Worm (Caenorhabditis elegans) whole organism, young adult: ENCODE results near the gene H01G02.4.

Experiments
- B0261.1 ChIP-seq: sonication (generic microtip); optimal IDR thresholded peaks from 2 replicates; lab custom pipeline; 2016; ENCODE audit warnings: mild to moderate bottlenecking, missing genetic modification characterization, moderate library complexity, missing compliant biosample characterization
- D2030.7 ChIP-seq: fragments of 200-800 bp; sonication (Bioruptor generic); IDR thresholded peaks from 2 replicates; pipeline ENCODE4 v1.3.6; 2022; ENCODE audit warnings: missing genetic modification reagents, missing genetic modification characterization, missing compliant biosample characterization
- F37B4.10 ChIP-seq: fragments of 200-800 bp; sonication (Bioruptor generic); IDR thresholded peaks from 2 replicates; pipeline ENCODE4 v1.3.6; 2022; ENCODE audit warnings: missing genetic modification characterization, missing compliant biosample characterization
- F55B11.4 ChIP-seq: sonication (generic microtip); optimal IDR thresholded peaks from 2 replicates; lab custom pipeline; 2016; ENCODE audit warnings: missing compliant biosample characterization, missing genetic modification characterization, borderline replicate concordance; ENCODE audit not compliant: insufficient read depth
- F57C9.4 ChIP-seq: sonication (generic microtip); optimal IDR thresholded peaks from 2 replicates; lab custom pipeline; 2017; ENCODE audit warnings: mild to moderate bottlenecking, missing genetic modification characterization, missing compliant biosample characterization
- K12H6.12 ChIP-seq: fragments of 200-800 bp; sonication (Bioruptor generic); optimal IDR thresholded peaks from 2 replicates; lab custom pipeline; 2018; ENCODE audit warnings: mild to moderate bottlenecking, missing genetic modification characterization, missing compliant biosample characterization
- T07F8.4 ChIP-seq: sonication (generic microtip); optimal IDR thresholded peaks from 2 replicates; lab custom pipeline; 2016; ENCODE audit warnings: mild to moderate bottlenecking, missing genetic modification characterization, moderate library complexity, missing compliant biosample characterization
- T26A5.8 ChIP-seq: sonication (generic microtip); optimal IDR thresholded peaks from 2 replicates; lab custom pipeline; 2016; ENCODE audit warnings: missing genetic modification characterization, missing compliant biosample characterization
- Y53F4B.3 ChIP-seq: fragments of 200-800 bp; sonication (Bioruptor generic); IDR thresholded peaks from 2 replicates; pipeline ENCODE4 v1.3.6; 2022; ENCODE audit warnings: missing genetic modification reagents, missing genetic modification characterization, missing compliant biosample characterization
- Y79H2A.3 ChIP-seq: fragments of 200-800 bp; sonication (Bioruptor generic); conservative IDR thresholded peaks from 2 replicates; pipeline ENCODE4 v1.3.6; 2022; ENCODE audit warnings: missing genetic modification reagents, missing genetic modification characterization, missing compliant biosample characterization
- Y95B8A.8 ChIP-seq: fragments of 200-800 bp; sonication (Bioruptor generic); IDR thresholded peaks from 2 replicates; pipeline ENCODE4 v1.3.6; 2022; ENCODE audit warnings: missing genetic modification reagents, missing genetic modification characterization, missing compliant biosample characterization
- akir-1 ChIP-seq: fragments of 200-800 bp; sonication (Bioruptor generic); optimal IDR thresholded peaks from 2 replicates; lab custom pipeline; 2018; ENCODE audit warnings: mild to moderate bottlenecking, missing genetic modification characterization, moderate library complexity, missing compliant biosample characterization
- attf-3 ChIP-seq: fragments of 200-800 bp; sonication (Bioruptor generic); conservative IDR thresholded peaks from 2 replicates; pipeline ENCODE4 v1.3.6; 2022; ENCODE audit warnings: missing genetic modification reagents, missing genetic modification characterization, missing compliant biosample characterization
- attf-6 ChIP-seq: fragments of 200-800 bp; sonication (Bioruptor generic); IDR thresholded peaks from 2 replicates; pipeline ENCODE4 v1.3.6; 2022; ENCODE audit warnings: missing genetic modification reagents, missing genetic modification characterization, missing compliant biosample characterization
- ceh-100 ChIP-seq: fragments of 200-800 bp; sonication (Bioruptor generic); IDR thresholded peaks from 2 replicates; pipeline ENCODE4 v1.3.6; 2022; ENCODE audit warnings: missing genetic modification reagents, missing genetic modification characterization, missing compliant biosample characterization
- ceh-58 ChIP-seq: fragments of 200-800 bp; sonication (Bioruptor generic); IDR thresholded peaks from 2 replicates; pipeline ENCODE4 v1.3.6; 2022; ENCODE audit warnings: missing genetic modification characterization, missing compliant biosample characterization
- chd-7 ChIP-seq: sonication (generic microtip); optimal IDR thresholded peaks from 2 replicates; lab custom pipeline; 2016; ENCODE audit warnings: mild to moderate bottlenecking, missing genetic modification characterization, moderate library complexity, missing compliant biosample characterization
- ets-4 ChIP-seq: fragments of 200-800 bp; sonication (Bioruptor generic); optimal IDR thresholded peaks from 2 replicates; lab custom pipeline; 2018; ENCODE audit warnings: mild to moderate bottlenecking, missing genetic modification characterization, missing compliant biosample characterization
- fkh-3 ChIP-seq: sonication (generic microtip); optimal IDR thresholded peaks from 2 replicates; lab custom pipeline; 2016; ENCODE audit warnings: mild to moderate bottlenecking, missing genetic modification characterization, missing compliant biosample characterization
- hlh-12 ChIP-seq: sonication (generic microtip); optimal IDR thresholded peaks from 2 replicates; lab custom pipeline; 2016; ENCODE audit warnings: missing genetic modification characterization, missing compliant biosample characterization
- lag-1 ChIP-seq: fragments of 200-800 bp; sonication (Bioruptor generic); IDR thresholded peaks from 2 replicates; pipeline ENCODE4 v1.3.6; 2022; ENCODE audit warnings: missing genetic modification reagents, missing genetic modification characterization, missing compliant biosample characterization
- lin-26 ChIP-seq: fragments of 200-800 bp; sonication (Bioruptor generic); IDR thresholded peaks from 2 replicates; pipeline ENCODE4 v1.3.6; 2022; ENCODE audit warnings: missing genetic modification reagents, missing genetic modification characterization, missing compliant biosample characterization
- lsy-27 ChIP-seq: sonication (generic microtip); optimal IDR thresholded peaks from 2 replicates; lab custom pipeline; 2017; ENCODE audit warnings: missing genetic modification characterization, mild to moderate bottlenecking, missing compliant biosample characterization, antibody characterized with exemption, missing genotype, borderline replicate concordance; ENCODE audit not compliant: insufficient read depth
- madf-3 ChIP-seq: fragments of 200-800 bp; sonication (Bioruptor generic); IDR thresholded peaks from 2 replicates; pipeline ENCODE4 v1.3.6; 2022; ENCODE audit warnings: missing genetic modification reagents, missing genetic modification characterization, missing compliant biosample characterization
- mes-4 ChIP-seq: sonication (generic microtip); optimal IDR thresholded peaks from 2 replicates; lab custom pipeline; 2016; ENCODE audit warnings: missing genotype, missing genetic modification characterization, missing compliant biosample characterization
- nfyb-1 ChIP-seq: fragments of 200-800 bp; sonication (Bioruptor generic); IDR thresholded peaks from 2 replicates; pipeline ENCODE4 v1.3.6; 2022; ENCODE audit warnings: missing genetic modification reagents, missing genetic modification characterization, missing compliant biosample characterization
- nhr-80 ChIP-seq: sonication (generic microtip); optimal IDR thresholded peaks from 2 replicates; lab custom pipeline; 2016; ENCODE audit warnings: missing genetic modification characterization, missing compliant biosample characterization
- nhr-90 ChIP-seq: sonication (generic microtip); optimal IDR thresholded peaks from 2 replicates; lab custom pipeline; 2016; ENCODE audit warnings: missing genotype, mild to moderate bottlenecking, missing genetic modification characterization, missing compliant biosample characterization
- pha-4 ChIP-seq: fragments of 150-350 bp; sonication (generic microtip); optimal IDR thresholded peaks from 2 replicates; lab custom pipeline; 2014; ENCODE audit warnings: missing biosample characterization, missing genetic modification reagents, missing genetic modification characterization
- rcor-1 ChIP-seq: fragments of 200-800 bp; sonication (Bioruptor generic); IDR thresholded peaks from 2 replicates; pipeline ENCODE4 v1.3.6; 2022; ENCODE audit warnings: missing genetic modification reagents, missing genetic modification characterization, missing compliant biosample characterization
- snpc-1.1 ChIP-seq: sonication (generic microtip); optimal IDR thresholded peaks from 2 replicates; lab custom pipeline; 2017; ENCODE audit warnings: missing genetic modification characterization, mild to moderate bottlenecking, missing compliant biosample characterization, antibody characterized with exemption, moderate library complexity, missing genotype, missing genetic modification reagents; ENCODE audit not compliant: insufficient read depth
- ztf-28 ChIP-seq: fragments of 200-800 bp; sonication (Bioruptor generic); IDR thresholded peaks from 2 replicates; pipeline ENCODE4 v1.3.6; 2022; ENCODE audit warnings: missing genetic modification reagents, missing genetic modification characterization, missing compliant biosample characterization
- ztf-3 ChIP-seq: fragments of 200-800 bp; sonication (Bioruptor generic); optimal IDR thresholded peaks from 2 replicates; lab custom pipeline; 2018; ENCODE audit warnings: mild to moderate bottlenecking, missing genetic modification characterization, missing compliant biosample characterization

Gene H01G02.4

DNA sequence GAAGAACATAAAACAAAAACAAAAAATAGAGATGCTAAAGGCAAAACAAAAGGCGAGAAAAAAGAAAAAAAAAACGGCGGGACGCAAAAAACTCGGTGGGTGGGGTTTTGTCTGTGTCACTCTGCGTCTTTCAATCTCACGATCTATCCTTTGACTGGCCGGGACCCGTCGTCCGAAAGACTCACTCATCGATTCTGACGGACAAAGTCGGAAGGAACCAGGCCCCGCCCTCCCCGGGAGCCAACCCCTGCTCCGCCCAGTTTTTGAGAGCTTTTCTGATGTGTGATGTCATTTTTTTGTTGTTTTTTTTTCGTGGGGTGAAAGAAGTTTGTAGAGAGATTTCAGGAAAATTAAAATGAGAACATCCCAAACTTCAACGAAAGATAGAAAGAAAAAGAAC is 9.8 kb downstream of the H01G02.4 start:
- TF ChIP-seq lsy-27 (tag; lab: Kevin White, UChicago) (no peak), Y95B8A.8 (GFP tag; lab: Robert Waterston, UW) (no peak), K12H6.12 (tag; lab: Kevin White, UChicago) (peak; percentile 27), D2030.7 (GFP tag; lab: Robert Waterston, UW) (no peak)
- TF ChIP-seq, all 124 proteins: peak for 1

DNA sequence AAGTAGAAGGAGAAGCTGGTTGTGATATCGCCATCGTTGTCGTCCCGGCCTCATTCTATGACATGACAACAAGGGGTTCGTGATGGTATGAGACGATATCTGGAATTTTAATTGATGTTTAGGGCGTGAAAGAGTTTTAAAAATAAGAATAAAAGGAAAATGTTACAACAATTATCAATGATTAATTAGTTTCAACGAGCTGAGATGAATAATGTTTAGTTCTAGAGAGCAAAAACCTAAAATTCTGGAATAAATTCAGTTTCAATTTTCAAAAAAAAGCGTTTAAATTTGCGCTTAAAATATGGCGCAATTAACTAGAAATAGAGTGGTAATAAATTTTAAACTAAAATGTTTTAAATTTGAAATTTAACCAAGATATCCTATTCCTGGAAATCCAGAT is 10.4 kb downstream of the H01G02.4 start, which contains the start of gene H01G02.3:
H01G02.3 (minus strand) TSS at position 101 of the 400 bp plus-strand sequence.
- no peak for TF ChIP-seq ets-4 (GFP tag; lab: Kevin White, UChicago)
- TF ChIP-seq Y95B8A.8 (GFP tag; lab: Robert Waterston, UW): no peak
- TF ChIP-seq Y79H2A.3 (GFP tag; lab: Robert Waterston, UW): no peak
- TF ChIP-seq akir-1 (GFP tag; lab: Kevin White, UChicago): no peak
- no peak for TF ChIP-seq lin-26 (GFP tag; lab: Robert Waterston, UW)
- TF ChIP-seq F57C9.4 (tag; lab: Kevin White, UChicago): no peak
- TF ChIP-seq T26A5.8 (tag; lab: Kevin White, UChicago): no peak
- no peak for TF ChIP-seq ceh-100
- no peak for TF ChIP-seq attf-6 (GFP tag; lab: Robert Waterston, UW)
- TF ChIP-seq ztf-28 (GFP tag; lab: Robert Waterston, UW): no peak
- no peak for TF ChIP-seq snpc-1.1 (tag; lab: Kevin White, UChicago)
- no peak for TF ChIP-seq F55B11.4 (tag; lab: Kevin White, UChicago)
- TF ChIP-seq nhr-80: no peak
- no peak for TF ChIP-seq rcor-1 (GFP tag; lab: Robert Waterston, UW)
- TF ChIP-seq pha-4 (tag; lab: Kevin White, UChicago): no peak
- no peak for TF ChIP-seq chd-7
- no peak for TF ChIP-seq attf-3 (GFP tag; lab: Robert Waterston, UW)
- no peak for TF ChIP-seq fkh-3 (tag; lab: Kevin White, UChicago)
- no peak for TF ChIP-seq lag-1 (GFP tag; lab: Robert Waterston, UW)
- TF ChIP-seq ztf-3 (GFP tag; lab: Kevin White, UChicago): no peak

- TF ChIP-seq mes-4 (tag; lab: Kevin White, UChicago) (no peak), Y53F4B.3 (no peak)
Measured at ce11 chrIV:11788383-11788963, 14.5 kb downstream of the H01G02.4 start.

DNA sequence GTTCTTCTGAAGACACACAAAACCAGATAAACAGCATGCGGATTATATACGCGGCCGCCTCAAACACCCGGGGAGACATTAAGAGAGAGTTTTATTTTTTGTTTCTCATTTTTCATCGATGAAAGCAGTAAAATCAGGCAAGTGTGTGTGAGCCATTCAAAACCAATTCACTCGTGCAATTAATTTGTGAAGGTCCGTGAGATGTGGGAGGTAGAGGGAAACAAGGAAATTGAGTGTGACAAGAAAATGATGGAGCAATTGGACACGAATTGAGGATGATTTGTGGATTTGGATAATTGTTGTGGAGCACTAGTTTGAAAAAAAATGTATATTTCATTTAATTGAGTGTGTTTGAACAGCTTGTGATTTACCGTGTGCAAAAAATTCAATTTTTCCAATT is 15.2 kb downstream of the H01G02.4 start:
- no peak for TF ChIP-seq nhr-90 (tag; lab: Kevin White, UChicago)
- TF ChIP-seq hlh-12: no peak
- no peak for TF ChIP-seq T07F8.4 (tag; lab: Kevin White, UChicago)
- no peak for TF ChIP-seq ceh-58 (GFP tag; lab: Robert Waterston, UW)
- no peak for TF ChIP-seq F37B4.10 (GFP tag; lab: Robert Waterston, UW)
- TF ChIP-seq B0261.1 (tag; lab: Kevin White, UChicago): no peak
- no peak for TF ChIP-seq madf-3 (GFP tag; lab: Robert Waterston, UW)
- TF ChIP-seq nfyb-1 (GFP tag; lab: Robert Waterston, UW): no peak
- no peak for TF ChIP-seq Y53F4B.3
- TF ChIP-seq, all 124 proteins: peak for 0
